Worm (Caenorhabditis elegans) whole organism, midembryonic: ENCODE measurements around the gene F59B2.8.

ENCODE experiments used
- cog-1 ChIP-seq: sonication (generic microtip); optimal IDR thresholded peaks from 2 replicates; lab custom pipeline; 2016; ENCODE audit warnings: missing genetic modification characterization, missing compliant biosample characterization
- flt-1 ChIP-seq: fragments of 200-800 bp; sonication (Bioruptor generic); IDR thresholded peaks from 2 replicates; pipeline ENCODE4 v1.3.6; 2022; ENCODE audit warnings: missing genetic modification characterization, missing compliant biosample characterization
- klf-2 ChIP-seq: fragments of 200-800 bp; sonication (Bioruptor generic); conservative IDR thresholded peaks from 2 replicates; pipeline ENCODE4 v1.3.6; 2022; ENCODE audit warnings: missing genetic modification reagents, missing genetic modification characterization, missing compliant biosample characterization
- ref-1 ChIP-seq: fragments of 200-800 bp; sonication (Bioruptor generic); conservative IDR thresholded peaks from 2 replicates; pipeline ENCODE4 v1.3.6; 2022; ENCODE audit warnings: missing genetic modification reagents, missing genetic modification characterization, missing compliant biosample characterization
- ztf-23 ChIP-seq: fragments of 200-800 bp; sonication (Bioruptor generic); IDR thresholded peaks from 2 replicates; pipeline ENCODE4 v1.3.6; 2022; ENCODE audit warnings: missing genetic modification reagents, missing genetic modification characterization, missing compliant biosample characterization

DNA sequence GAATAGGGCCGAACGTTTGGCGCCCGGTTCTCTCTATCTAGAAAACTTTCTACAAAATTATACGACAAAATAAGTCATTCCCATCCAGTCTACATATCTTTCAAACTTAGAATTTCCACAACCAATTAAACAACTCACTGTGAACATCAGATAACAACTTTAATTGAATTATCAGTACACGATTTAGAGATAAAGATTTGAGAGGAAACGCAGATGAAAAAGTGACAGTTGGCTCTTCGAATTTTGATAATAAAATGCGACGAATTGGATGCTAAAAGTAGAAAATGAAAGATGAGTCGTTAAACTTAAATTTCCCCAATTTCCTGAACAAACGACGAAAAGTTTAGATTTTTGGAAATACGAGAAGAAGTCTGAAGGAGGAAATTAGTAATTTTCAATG lies 25.0 kb upstream of the F59B2.8 start:
- no peak for TF ChIP-seq flt-1
- no peak for TF ChIP-seq cog-1
- TF ChIP-seq klf-2, result no peak
- no peak for TF ChIP-seq ztf-23 (GFP tag; lab: Robert Waterston, UW)
- TF ChIP-seq ref-1 (GFP tag; lab: Robert Waterston, UW), result no peak
